Worm (Caenorhabditis elegans): ENCODE results near the gene mrps-17.

mrps-17 gene

ce11 chrIII:6439854-6440253 is 8.3 kb upstream of the mrps-17 start:
- TF ChIP-seq mab-5 (tag; optimal IDR thresholded peaks at IDR 0.05) (no peak), mdl-1 (tag; optimal IDR thresholded peaks at IDR 0.05) (no peak), lsy-2 (tag; optimal IDR thresholded peaks at IDR 0.05) (no peak), egl-27 (tag; optimal IDR thresholded peaks at IDR 0.05) (no peak), unc-62 (GFP tag; optimal IDR thresholded peaks at IDR 0.05) (no peak), nhr-6 (tag; optimal IDR thresholded peaks at IDR 0.05) (no peak), nhr-129 (tag; optimal IDR thresholded peaks at IDR 0.05) (no peak), mbf-1 (tag; optimal IDR thresholded peaks at IDR 0.05) (no peak), ztf-4 (tag; optimal IDR thresholded peaks at IDR 0.05) (no peak), elt-3 (tag; optimal IDR thresholded peaks at IDR 0.05) (no peak), nhr-10 (tag; optimal IDR thresholded peaks at IDR 0.05) (no peak), nhr-11 (tag; optimal IDR thresholded peaks at IDR 0.05) (no peak), nhr-12 (tag; optimal IDR thresholded peaks at IDR 0.05) (no peak), dmd-4 (tag; optimal IDR thresholded peaks at IDR 0.05) (no peak), elt-1 (tag; optimal IDR thresholded peaks at IDR 0.05) (no peak), aly-2 (tag; optimal IDR thresholded peaks at IDR 0.05) (no peak), skn-1 (tag; optimal IDR thresholded peaks at IDR 0.05) (no peak)

- TF ChIP-seq elt-3 (tag; optimal IDR thresholded peaks at IDR 0.05) (no peak), lin-11 (tag; optimal IDR thresholded peaks at IDR 0.05) (no peak), ceh-16 (tag; optimal IDR thresholded peaks at IDR 0.05) (no peak), unc-55 (GFP tag; optimal IDR thresholded peaks at IDR 0.05) (no peak)
Observed at ce11 chrIII:6436308-6436707, 4.7 kb upstream of the mrps-17 start, which contains the start of gene C05D11.1. TSS of gene C05D11.1 (plus strand) at chrIII:6436608.

- no peak for TF ChIP-seq gmeb-1 (tag; optimal IDR thresholded peaks at IDR 0.05)
- TF ChIP-seq dmd-4 (tag; optimal IDR thresholded peaks at IDR 0.05) = no peak
- no peak for TF ChIP-seq lin-11 (tag; optimal IDR thresholded peaks at IDR 0.05)
- TF ChIP-seq sem-4 (tag; optimal IDR thresholded peaks at IDR 0.05) = no peak
Observed at ce11 chrIII:6432939-6433338, 1.3 kb upstream of the mrps-17 start, which contains the start of gene vps-16. TSS of gene vps-16 (plus strand) at chrIII:6433239.

ce11 chrIII:6430834-6431233 is 764 bp downstream of the mrps-17 start, which contains the start of gene popl-1:
TSS of gene popl-1 (minus strand) at chrIII:6430934.
- TF ChIP-seq aly-2 (tag; optimal IDR thresholded peaks at IDR 0.05) = no peak
- no peak for TF ChIP-seq zag-1 (tag; optimal IDR thresholded peaks at IDR 0.05)

- no peak for TF ChIP-seq lsy-2 (tag; optimal IDR thresholded peaks at IDR 0.05)
- TF ChIP-seq nhr-129 (tag; optimal IDR thresholded peaks at IDR 0.05) = no peak
Observed at ce11 chrIII:6427205-6427604, 4.4 kb downstream of the mrps-17 start, which contains the start of gene C05D11.8. TSS of gene C05D11.8 (minus strand) at chrIII:6427305.

- TF ChIP-seq sma-9 (GFP tag; optimal IDR thresholded peaks at IDR 0.05) (peak; percentile 68), sma-9 (tag; optimal IDR thresholded peaks at IDR 0.05) (no peak), nhr-237 (tag; optimal IDR thresholded peaks at IDR 0.05) (no peak), lin-13 (GFP tag; optimal IDR thresholded peaks at IDR 0.05) (no peak), nhr-21 (tag; optimal IDR thresholded peaks at IDR 0.05) (no peak), nhr-12 (tag; optimal IDR thresholded peaks at IDR 0.05) (no peak), crh-2 (tag; optimal IDR thresholded peaks at IDR 0.05) (peak; percentile 65), nhr-25 (tag; optimal IDR thresholded peaks at IDR 0.05) (peak; percentile 62), lin-39 (tag; optimal IDR thresholded peaks at IDR 0.05) (no peak), fos-1 (tag; optimal IDR thresholded peaks at IDR 0.05) (peak; percentile 51)
Observed at ce11 chrIII:6422721-6423120, 8.9 kb downstream of the mrps-17 start.

- TF ChIP-seq nhr-77 (tag; optimal IDR thresholded peaks at IDR 0.05) (no peak), blmp-1 (tag; optimal IDR thresholded peaks at IDR 0.05; ENCODE audit: insufficient read depth) (peak; percentile 62), F13H6.1 (tag; optimal IDR thresholded peaks at IDR 0.05) (peak; percentile 14), mbf-1 (tag; optimal IDR thresholded peaks at IDR 0.05) (no peak), sem-4 (tag; optimal IDR thresholded peaks at IDR 0.05) (no peak), dmd-4 (tag; optimal IDR thresholded peaks at IDR 0.05) (no peak), egl-27 (tag; optimal IDR thresholded peaks at IDR 0.05) (no peak), sma-9 (GFP tag; optimal IDR thresholded peaks at IDR 0.05) (peak; percentile 75), sma-9 (tag; optimal IDR thresholded peaks at IDR 0.05) (no peak), mdl-1 (tag; optimal IDR thresholded peaks at IDR 0.05) (peak in 1 of 2 experiments; percentile 53), gmeb-1 (tag; optimal IDR thresholded peaks at IDR 0.05) (peak; percentile 7), ama-1 (optimal IDR thresholded peaks at IDR 0.05) (no peak), lin-11 (tag; optimal IDR thresholded peaks at IDR 0.05) (no peak), nhr-129 (tag; optimal IDR thresholded peaks at IDR 0.05) (peak; percentile 40), lin-39 (tag; optimal IDR thresholded peaks at IDR 0.05) (no peak), unc-55 (GFP tag; optimal IDR thresholded peaks at IDR 0.05) (no peak), R02D3.7 (tag; optimal IDR thresholded peaks at IDR 0.05) (no peak), sma-3 (GFP tag; optimal IDR thresholded peaks at IDR 0.05) (peak; percentile 41), Y55F3AM.14 (GFP tag; optimal IDR thresholded peaks at IDR 0.05) (no peak), crh-2 (tag; optimal IDR thresholded peaks at IDR 0.05) (peak; percentile 72), nhr-21 (tag; optimal IDR thresholded peaks at IDR 0.05) (no peak), ZK546.5 (tag; optimal IDR thresholded peaks at IDR 0.05) (no peak), ceh-82 (tag; optimal IDR thresholded peaks at IDR 0.05) (no peak)
Observed at ce11 chrIII:6421973-6422511, 9.6 kb downstream of the mrps-17 start.
